Worm (Caenorhabditis elegans) whole organism, L2 larva: ENCODE measurements around the gene T09F5.2.
"Not testable (repeated sequence)": the region's sequence is repeated elsewhere in the genome, so short reads cannot be mapped to it uniquely, and the experiment has no call there.

Experiments
- ceh-82 ChIP-seq: fragments of 150-350 bp; optimal IDR thresholded peaks from 2 replicates; lab custom pipeline; 2014; ENCODE audit warnings: missing biosample characterization, missing genetic modification characterization
- fos-1 ChIP-seq: fragments of 150-350 bp; optimal IDR thresholded peaks from 2 replicates; lab custom pipeline; 2014; ENCODE audit warnings: missing biosample characterization, missing genetic modification characterization
- lin-11 ChIP-seq: fragments of 150-350 bp; sonication (generic microtip); optimal IDR thresholded peaks from 2 replicates; lab custom pipeline; 2014; ENCODE audit warnings: missing biosample characterization, missing genetic modification characterization, inconsistent platforms, mixed read lengths
- nhr-12 ChIP-seq: fragments of 150-350 bp; optimal IDR thresholded peaks from 2 replicates; lab custom pipeline; 2014; ENCODE audit warnings: missing biosample characterization, missing genetic modification characterization
- nhr-23 ChIP-seq: fragments of 150-350 bp; optimal IDR thresholded peaks from 2 replicates; lab custom pipeline; 2014; ENCODE audit warnings: missing biosample characterization, missing genetic modification reagents, missing genetic modification characterization
- unc-62 ChIP-seq: fragments of 150-350 bp; optimal IDR thresholded peaks from 2 replicates; lab custom pipeline; 2014; ENCODE audit warnings: missing biosample characterization, missing genetic modification reagents, missing genetic modification characterization

DNA sequence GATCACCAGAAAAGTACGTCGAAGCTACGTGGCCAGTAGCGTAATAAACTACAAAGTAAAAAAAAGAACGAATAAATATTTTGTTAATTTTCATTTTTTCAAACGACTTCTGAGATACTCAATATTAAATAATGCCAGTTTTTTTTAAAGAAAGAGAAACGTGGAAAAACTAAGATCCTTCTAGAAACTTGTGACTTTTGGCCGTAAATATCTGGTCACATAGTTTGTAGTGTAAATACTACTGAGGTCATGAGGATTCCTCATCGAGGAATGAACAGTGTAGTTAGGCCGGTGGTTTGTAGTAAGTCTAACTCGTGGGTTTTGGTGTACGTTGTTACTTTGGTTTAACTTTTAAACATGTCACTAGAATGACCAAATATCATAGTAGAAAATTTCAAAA, 17.3 kb downstream of the T09F5.2 start:
- TF ChIP-seq nhr-12 (tag; lab: Kevin White, UChicago); ceh-82 (tag; lab: Kevin White, UChicago); nhr-23 (tag; lab: Kevin White, UChicago); unc-62 (GFP tag; lab: Kevin White, UChicago); fos-1; lin-11: not testable (repeated sequence)
